Fruit fly (Drosophila melanogaster): ENCODE data around the gene CG13786.
A peak's percentile ranks its signal among the peaks of the same experiment; 100 is the strongest.

The CG13786 gene

dm6 chr2L:7219650-7220267, 33.0 kb downstream of the CG13786 start, which contains the start of gene CG13784 (continued):
- TF ChIP-seq croc (GFP tag; conservative IDR thresholded peaks at IDR 0.05) (no peak), sisA (GFP tag; IDR thresholded peaks at IDR 0.05) (no peak), kah (GFP tag; optimal IDR thresholded peaks at IDR 0.05) (no peak), sd (tag; optimal IDR thresholded peaks at IDR 0.05) (peak; percentile 29), CG31224 (GFP tag; IDR thresholded peaks at IDR 0.05) (no peak), dm (GFP tag; optimal IDR thresholded peaks at IDR 0.05) (peak; percentile 5), Nf-YA (GFP tag; IDR thresholded peaks at IDR 0.05) (no peak), Bgb (GFP tag; IDR thresholded peaks at IDR 0.05; ENCODE audit: partially characterized antibody) (peak; percentile 66), jumu (GFP tag; optimal IDR thresholded peaks at IDR 0.05) (no peak), dan (GFP tag; IDR thresholded peaks at IDR 0.05) (no peak), CG6254 (GFP tag; optimal IDR thresholded peaks at IDR 0.05) (no peak), CG4404 (GFP tag; IDR thresholded peaks at IDR 0.05) (no peak), CG31365 (tag; optimal IDR thresholded peaks at IDR 0.05) (peak; percentile 27), Ada2b (GFP tag; IDR thresholded peaks at IDR 0.05) (0 out of 2 replicates have a peak, but pooled peaks have one; percentile 11), CG1529 (GFP tag; optimal IDR thresholded peaks at IDR 0.05) (no peak), CG17568 (GFP tag; optimal IDR thresholded peaks at IDR 0.05) (no peak), CG8944 (GFP tag; optimal IDR thresholded peaks at IDR 0.05) (no peak), CG9727 (GFP tag; optimal IDR thresholded peaks at IDR 0.05) (no peak), Trl (optimal IDR thresholded peaks at IDR 0.05) (no peak), Trl (GFP tag; optimal IDR thresholded peaks at IDR 0.05) (no peak), E2f2 (GFP tag; IDR thresholded peaks at IDR 0.05) (peak; percentile 53), ftz-f1 (GFP tag; optimal IDR thresholded peaks at IDR 0.05) (no peak), her (GFP tag; optimal IDR thresholded peaks at IDR 0.05) (peak; percentile 62), CG6272 (GFP tag; IDR thresholded peaks at IDR 0.05) (no peak), CG1233 (GFP tag; optimal IDR thresholded peaks at IDR 0.05) (peak; percentile 7), Opbp (GFP tag; IDR thresholded peaks at IDR 0.05; ENCODE audit: partially characterized antibody) (peak; percentile 72), lola (GFP tag; optimal IDR thresholded peaks at IDR 0.05) (peak in 1 of 3 experiments; percentile 94), Gug (GFP tag; IDR thresholded peaks at IDR 0.05) (no peak), trh (GFP tag; optimal IDR thresholded peaks at IDR 0.05) (no peak), wdn (GFP tag; IDR thresholded peaks at IDR 0.05) (no peak), CG2129 (GFP tag; IDR thresholded peaks at IDR 0.05; ENCODE audit: partially characterized antibody) (no peak), fru (optimal IDR thresholded peaks at IDR 0.05) (no peak), CG10654 (GFP tag; optimal IDR thresholded peaks at IDR 0.05) (no peak), Mrtf (GFP tag; IDR thresholded peaks at IDR 0.05) (no peak), CG2875 (GFP tag; optimal IDR thresholded peaks at IDR 0.05) (peak; percentile 49), CG31388 (GFP tag; optimal IDR thresholded peaks at IDR 0.05) (no peak), lilli (GFP tag; optimal IDR thresholded peaks at IDR 0.05) (peak; percentile 53), CG11398 (GFP tag; optimal IDR thresholded peaks at IDR 0.05) (peak; percentile 10), D19B (GFP tag; optimal IDR thresholded peaks at IDR 0.05) (no peak), yki (optimal IDR thresholded peaks at IDR 0.05) (no peak), tin (GFP tag; optimal IDR thresholded peaks at IDR 0.05) (peak; percentile 17), Lpt (GFP tag; optimal IDR thresholded peaks at IDR 0.05) (no peak), psq (GFP tag; optimal IDR thresholded peaks at IDR 0.05) (no peak), CG12155 (GFP tag; optimal IDR thresholded peaks at IDR 0.05) (no peak), CG1647 (GFP tag; optimal IDR thresholded peaks at IDR 0.05) (peak; percentile 22), CG6791 (GFP tag; IDR thresholded peaks at IDR 0.05; ENCODE audit: partially characterized antibody) (peak; percentile 58), tgo (GFP tag; IDR thresholded peaks at IDR 0.05) (no peak), lmd (GFP tag; IDR thresholded peaks at IDR 0.05) (peak; percentile 26; the same call in 1 of the 2 replicates), CG10543 (GFP tag; optimal IDR thresholded peaks at IDR 0.05) (peak; percentile 59), amos (GFP tag; IDR thresholded peaks at IDR 0.05; ENCODE audit: partially characterized antibody) (no peak; the same call in 1 of the 2 replicates), CG3847 (GFP tag; IDR thresholded peaks at IDR 0.05) (peak; percentile 34; the same call in 1 of the 2 replicates), Lhr (GFP tag; optimal IDR thresholded peaks at IDR 0.05) (peak; percentile 74)
